Worm (Caenorhabditis elegans) whole organism, early embryonic: ENCODE results near the gene ruvb-1.

ENCODE experiments used
- aly-1 ChIP-seq: sonication (generic microtip); optimal IDR thresholded peaks from 2 replicates; lab custom pipeline; 2016; ENCODE audit warnings: missing genetic modification characterization, missing compliant biosample characterization
- ets-7 ChIP-seq: sonication (generic microtip); optimal IDR thresholded peaks from 2 replicates; lab custom pipeline; 2016; ENCODE audit warnings: missing genotype, missing genetic modification characterization, missing compliant biosample characterization
- flt-1 ChIP-seq: fragments of 200-800 bp; sonication (Bioruptor generic); IDR thresholded peaks from 2 replicates; pipeline ENCODE4 v1.3.6; 2022; ENCODE audit warnings: missing genetic modification characterization, missing compliant biosample characterization
- hnd-1 ChIP-seq: sonication (generic microtip); optimal IDR thresholded peaks from 2 replicates; lab custom pipeline; 2016; ENCODE audit warnings: missing genetic modification characterization, missing compliant biosample characterization

DNA sequence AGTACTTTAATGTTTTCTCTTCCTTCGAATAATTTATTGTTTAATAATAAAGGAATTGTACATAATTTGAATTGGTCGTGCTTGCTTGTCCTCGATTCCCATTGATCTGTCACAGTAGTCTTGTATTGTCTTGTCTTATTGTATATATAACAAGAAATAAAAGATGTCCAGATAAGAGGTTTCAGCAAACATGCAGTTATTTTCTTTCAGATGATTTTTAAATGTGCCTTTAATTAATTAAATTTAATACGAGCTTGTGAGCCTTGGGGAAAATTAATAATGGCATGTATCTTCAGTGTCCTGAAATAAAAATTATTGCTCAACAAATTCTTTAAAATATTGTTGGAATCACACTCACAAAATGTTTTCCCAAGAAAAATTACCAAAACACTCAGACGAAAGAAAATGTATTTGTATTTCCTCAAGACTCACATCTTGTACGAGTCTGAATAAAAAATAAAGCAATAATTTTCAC, 42.5 kb upstream of the ruvb-1 start:
- TF ChIP-seq aly-1 (no peak), ets-7 (tag; lab: Kevin White, UChicago) (no peak), flt-1 (GFP tag; lab: Robert Waterston, UW) (no peak), hnd-1 (tag; lab: Kevin White, UChicago) (no peak)
